Fruit fly (Drosophila melanogaster) whole organism, adult: ENCODE results near the gene CG7484.
A peak's percentile ranks its signal among the peaks of the same experiment; 100 is the strongest.

Source experiments
- CG11617 ChIP-seq: fragments of 200-800 bp; sonication (Bioruptor generic); optimal IDR thresholded peaks from 2 replicates; lab custom pipeline; 2017; ENCODE audit warnings: mild to moderate bottlenecking, missing biosample characterization, missing genetic modification reagents, missing genetic modification characterization
- CG14711 ChIP-seq: fragments of 200-800 bp; sonication (Bioruptor generic); optimal IDR thresholded peaks from 2 replicates; lab custom pipeline; 2018; ENCODE audit warnings: missing biosample characterization, mild to moderate bottlenecking, missing genetic modification characterization, moderate library complexity
- CG33017 ChIP-seq: fragments of 200-800 bp; sonication (Bioruptor generic); optimal IDR thresholded peaks from 2 replicates; lab custom pipeline; 2018; ENCODE audit warnings: missing biosample characterization, mild to moderate bottlenecking, missing genetic modification characterization, moderate library complexity
- CG7101 ChIP-seq: fragments of 200-800 bp; sonication (Bioruptor generic); optimal IDR thresholded peaks from 2 replicates; lab custom pipeline; 2018; ENCODE audit warnings: missing biosample characterization, mild to moderate bottlenecking, missing genetic modification characterization, moderate library complexity
- Clk ChIP-seq: fragments of 200-800 bp; sonication (Bioruptor generic); optimal IDR thresholded peaks from 2 replicates; lab custom pipeline; 2017; ENCODE audit warnings: missing biosample characterization, missing genetic modification characterization
- Crg-1 ChIP-seq: fragments of 200-800 bp; sonication (Bioruptor generic); optimal IDR thresholded peaks from 2 replicates; lab custom pipeline; 2016; ENCODE audit warnings: missing biosample characterization, missing genetic modification characterization
- Hr96 ChIP-seq: fragments of 200-800 bp; sonication (Bioruptor generic); optimal IDR thresholded peaks from 2 replicates; lab custom pipeline; 2016; ENCODE audit warnings: missing biosample characterization, missing genetic modification characterization
- Mnt ChIP-seq: fragments of 200-800 bp; sonication (Bioruptor generic); optimal IDR thresholded peaks from 2 replicates; lab custom pipeline; 2016; ENCODE audit warnings: missing biosample characterization, mild to moderate bottlenecking, missing genetic modification characterization
- kay ChIP-seq: fragments of 200-800 bp; sonication (Bioruptor generic); peaks from one replicate; lab custom pipeline; 2016; ENCODE audit warnings: missing biosample characterization, missing genetic modification characterization, borderline replicate concordance
- ovo ChIP-seq: fragments of 200-800 bp; sonication (Bioruptor generic); optimal IDR thresholded peaks from 2 replicates; lab custom pipeline; 2016; ENCODE audit warnings: missing biosample characterization, missing genetic modification characterization
- pad ChIP-seq: fragments of 200-800 bp; sonication (Bioruptor generic); optimal IDR thresholded peaks from 3 replicates; lab custom pipeline; 2017; ENCODE audit warnings: missing biosample characterization, missing genetic modification characterization, mild to moderate bottlenecking, moderate library complexity, missing genetic modification reagents
- tj ChIP-seq: fragments of 200-800 bp; sonication (Bioruptor generic); optimal IDR thresholded peaks from 3 replicates; lab custom pipeline; 2017; ENCODE audit warnings: missing biosample characterization, mild to moderate bottlenecking, missing genetic modification characterization, moderate library complexity

- TF ChIP-seq CG33017 (tag; lab: Kevin White, UChicago) (no peak), CG14711 (no peak), kay (GFP tag; lab: Kevin White, UChicago) (no peak), CG7101 (tag; lab: Kevin White, UChicago) (no peak), Crg-1 (GFP tag; lab: Kevin White, UChicago) (no peak), CG11617 (GFP tag; lab: Kevin White, UChicago) (no peak), Mnt (no peak), Hr96 (GFP tag; lab: Kevin White, UChicago) (no peak), pad (GFP tag; lab: Kevin White, UChicago) (no peak), tj (peak; percentile 43), Clk (no peak), ovo (GFP tag; lab: Kevin White, UChicago) (no peak)
Observed at dm6 chr3L:17615286-17615685, 39.1 kb upstream of the CG7484 start.
